Worm (Caenorhabditis elegans) whole organism, mixed stage, embryonic: Measurements from ENCODE around the gene plc-3.

Experiments used
- bed-3 ChIP-seq: fragments of 200-800 bp; sonication (Bioruptor generic); optimal IDR thresholded peaks from 3 replicates; lab custom pipeline; 2018; ENCODE audit warnings: mild to moderate bottlenecking, missing genetic modification characterization, moderate library complexity, missing compliant biosample characterization
- elt-1 ChIP-seq: sonication (generic microtip); optimal IDR thresholded peaks from 2 replicates; lab custom pipeline; 2017; ENCODE audit warnings: missing genetic modification characterization, mild to moderate bottlenecking, missing compliant biosample characterization, antibody characterized with exemption, moderate library complexity, borderline replicate concordance; ENCODE audit not compliant: insufficient read depth
- elt-3 ChIP-seq: fragments of 150-350 bp; optimal IDR thresholded peaks from 2 replicates; lab custom pipeline; 2014; ENCODE audit warnings: missing biosample characterization, missing genetic modification characterization
- ham-2 ChIP-seq: fragments of 200-800 bp; sonication (Bioruptor generic); optimal IDR thresholded peaks from 2 replicates; lab custom pipeline; 2018; ENCODE audit warnings: mild to moderate bottlenecking, missing genetic modification characterization, missing compliant biosample characterization
- nhr-2 ChIP-seq: fragments of 150-350 bp; optimal IDR thresholded peaks from 2 replicates; lab custom pipeline; 2014; ENCODE audit warnings: missing biosample characterization, missing genetic modification characterization
- nhr-28 ChIP-seq: fragments of 150-350 bp; optimal IDR thresholded peaks from 2 replicates; lab custom pipeline; 2014; ENCODE audit warnings: missing biosample characterization, missing genetic modification characterization
- nhr-76 ChIP-seq: sonication (generic microtip); optimal IDR thresholded peaks from 2 replicates; lab custom pipeline; 2017; ENCODE audit warnings: missing biosample characterization, missing genetic modification characterization
- pha-4 ChIP-seq: fragments of 150-350 bp; optimal IDR thresholded peaks from 2 replicates; lab custom pipeline; 2018; ENCODE audit warnings: missing biosample characterization, missing genetic modification reagents, missing genetic modification characterization
- snpc-4 ChIP-seq: fragments of 150-350 bp; optimal IDR thresholded peaks from 2 replicates; lab custom pipeline; 2014; ENCODE audit warnings: missing biosample characterization, missing genetic modification characterization
- tbx-8 ChIP-seq: fragments of 200-800 bp; sonication (Bioruptor generic); optimal IDR thresholded peaks from 2 replicates; lab custom pipeline; 2018; ENCODE audit warnings: mild to moderate bottlenecking, missing genetic modification characterization, moderate library complexity, missing compliant biosample characterization
- unc-39 ChIP-seq: fragments of 150-350 bp; optimal IDR thresholded peaks from 2 replicates; lab custom pipeline; 2014; ENCODE audit warnings: missing biosample characterization, missing genetic modification characterization
- unc-62 ChIP-seq: fragments of 150-350 bp; optimal IDR thresholded peaks from 2 replicates; lab custom pipeline; 2014; ENCODE audit warnings: missing biosample characterization, missing genetic modification reagents, missing genetic modification characterization
- ztf-11 ChIP-seq: fragments of 150-350 bp; optimal IDR thresholded peaks from 2 replicates; lab custom pipeline; 2014; ENCODE audit warnings: missing biosample characterization, missing genetic modification characterization

- TF ChIP-seq nhr-2 (tag; lab: Kevin White, UChicago) (no peak), unc-39 (tag; lab: Kevin White, UChicago) (no peak), nhr-76 (tag; lab: Kevin White, UChicago) (no peak), snpc-4 (tag; lab: Kevin White, UChicago) (no peak), ztf-11 (tag; lab: Kevin White, UChicago) (no peak), elt-3 (no peak), tbx-8 (GFP tag; lab: Kevin White, UChicago) (no peak), nhr-28 (tag; lab: Kevin White, UChicago) (no peak), pha-4 (tag; lab: Kevin White, UChicago) (no peak), unc-62 (GFP tag; lab: Kevin White, UChicago) (no peak), elt-1 (tag; lab: Kevin White, UChicago) (no peak), bed-3 (no peak), ham-2 (GFP tag; lab: Kevin White, UChicago) (no peak)
These were observed 2.0 kb upstream of the plc-3 start for ce11 chrII:10220631-10221030.
